Worm (Caenorhabditis elegans): ENCODE results near the gene mlt-11.

- TF ChIP-seq nhr-76 (tag; optimal IDR thresholded peaks at IDR 0.05): no peak
- TF ChIP-seq lin-13 (tag; optimal IDR thresholded peaks at IDR 0.05): no peak
- TF ChIP-seq mab-5 (tag; optimal IDR thresholded peaks at IDR 0.05): no peak
- TF ChIP-seq drap-1 (GFP tag; optimal IDR thresholded peaks at IDR 0.05): no peak
- no peak for TF ChIP-seq unc-62 (GFP tag; optimal IDR thresholded peaks at IDR 0.05)
- TF ChIP-seq pha-4 (tag; optimal IDR thresholded peaks at IDR 0.05): no peak
These were observed 3.6 kb downstream of the mlt-11 start for ce11 chrV:20670625-20671024.

Data from whole organism, mixed stage, embryonic.